Fruit fly (Drosophila melanogaster) whole organism, embryonic: ENCODE data around the gene Cyp9f2.

Source experiments
- Aef1 ChIP-seq: fragments of 200-800 bp; sonication (Bioruptor generic); IDR thresholded peaks from 3 replicates; pipeline ENCODE4 v1.3.6; 2022; ENCODE audit warnings: missing biosample characterization, missing genetic modification characterization
- CG11504 ChIP-seq: fragments of 200-800 bp; sonication (Bioruptor generic); optimal IDR thresholded peaks from 3 replicates; lab custom pipeline; 2019; ENCODE audit warnings: missing biosample characterization, mild to moderate bottlenecking, missing genetic modification characterization, moderate library complexity
- CG1233 ChIP-seq: fragments of 200-800 bp; sonication (Bioruptor generic); optimal IDR thresholded peaks from 4 replicates; lab custom pipeline; 2018; ENCODE audit warnings: missing biosample characterization, mild to moderate bottlenecking, missing genetic modification characterization
- CG13775 ChIP-seq: fragments of 200-800 bp; sonication (Bioruptor generic); optimal IDR thresholded peaks from 3 replicates; lab custom pipeline; 2017; ENCODE audit warnings: missing biosample characterization, mild to moderate bottlenecking, missing genetic modification characterization
- CG1603 ChIP-seq: fragments of 200-800 bp; sonication (Bioruptor generic); optimal IDR thresholded peaks from 2 replicates; lab custom pipeline; 2019; ENCODE audit warnings: missing biosample characterization, mild to moderate bottlenecking, missing genetic modification characterization, moderate library complexity
- CG17186 ChIP-seq: fragments of 200-800 bp; sonication (Bioruptor generic); optimal IDR thresholded peaks from 3 replicates; lab custom pipeline; 2017; ENCODE audit warnings: missing biosample characterization, missing genetic modification reagents, missing genetic modification characterization
- CG1792 ChIP-seq: fragments of 200-800 bp; sonication (Bioruptor generic); optimal IDR thresholded peaks from 2 replicates; lab custom pipeline; 2016; ENCODE audit warnings: missing biosample characterization, missing genetic modification characterization
- CG2199 ChIP-seq: fragments of 200-800 bp; sonication (Bioruptor generic); IDR thresholded peaks from 3 replicates; pipeline ENCODE4 v1.3.6; 2022; ENCODE audit warnings: missing biosample characterization, missing genetic modification characterization
- CG2712 ChIP-seq: fragments of 200-800 bp; optimal IDR thresholded peaks from 3 replicates; lab custom pipeline; 2019; ENCODE audit warnings: missing biosample characterization, mild to moderate bottlenecking, missing genetic modification characterization, moderate library complexity
- CG30020 ChIP-seq: fragments of 200-800 bp; optimal IDR thresholded peaks from 2 replicates; lab custom pipeline; 2019; ENCODE audit warnings: missing biosample characterization, mild to moderate bottlenecking, missing genetic modification characterization, moderate library complexity
- CG30403 ChIP-seq: fragments of 200-800 bp; sonication (Bioruptor generic); optimal IDR thresholded peaks from 3 replicates; lab custom pipeline; 2016; ENCODE audit warnings: missing biosample characterization, missing genetic modification characterization
- CG3847 ChIP-seq: fragments of 200-800 bp; sonication (Bioruptor generic); IDR thresholded peaks from 2 replicates; pipeline ENCODE4 v1.3.6; 2022; ENCODE audit warnings: missing biosample characterization, missing genetic modification characterization
- CG6175 ChIP-seq: fragments of 200-800 bp; sonication (Bioruptor generic); IDR thresholded peaks from 3 replicates; pipeline ENCODE4 v1.3.6; 2022; ENCODE audit warnings: missing biosample characterization, missing genetic modification characterization
- CG6765 ChIP-seq: fragments of 200-800 bp; sonication (Bioruptor generic); optimal IDR thresholded peaks from 3 replicates; lab custom pipeline; 2017; ENCODE audit warnings: missing biosample characterization, mild to moderate bottlenecking, missing genetic modification characterization
- CG7786 ChIP-seq: fragments of 200-800 bp; sonication (Bioruptor generic); optimal IDR thresholded peaks from 2 replicates; lab custom pipeline; 2016; ENCODE audit warnings: missing biosample characterization, missing genetic modification characterization
- CG8290 ChIP-seq, 3 experiments: fragments of 200-800 bp; sonication (Bioruptor generic); optimal IDR thresholded peaks; 2 replicates each; lab custom pipeline; 2016 to 2019; ENCODE audit warnings: missing biosample characterization in 3 of 3, missing genetic modification characterization in 3 of 3, mild to moderate bottlenecking in 2 of 3, moderate library complexity in 1 of 3
- HLH54F ChIP-seq: fragments of 200-800 bp; sonication (Bioruptor generic); optimal IDR thresholded peaks from 3 replicates; lab custom pipeline; 2016; ENCODE audit warnings: missing biosample characterization, missing genetic modification characterization
- Hmr ChIP-seq: fragments of 200-800 bp; sonication (Bioruptor generic); optimal IDR thresholded peaks from 3 replicates; lab custom pipeline; 2017; ENCODE audit warnings: mild to moderate bottlenecking, missing biosample characterization, missing genetic modification reagents, missing genetic modification characterization
- Jarid2 ChIP-seq: fragments of 200-800 bp; sonication (Bioruptor generic); optimal IDR thresholded peaks from 3 replicates; lab custom pipeline; 2017; ENCODE audit warnings: mild to moderate bottlenecking, missing biosample characterization, missing genetic modification reagents, missing genetic modification characterization
- MESR4 ChIP-seq: fragments of 200-800 bp; sonication (Bioruptor generic); optimal IDR thresholded peaks from 2 replicates; lab custom pipeline; 2018; ENCODE audit warnings: missing biosample characterization, mild to moderate bottlenecking, missing genetic modification characterization, moderate library complexity
- Stat92E ChIP-seq, 3 experiments: fragments of >200 bp in 2 of 3; fragments of 200-800 bp in 1 of 3; sonication (Bioruptor generic) in 1 of 3; optimal IDR thresholded peaks; 2 replicates each; lab custom pipeline; 2017 to 2019; ENCODE audit warnings: missing biosample characterization in 3 of 3, missing genetic modification characterization in 3 of 3, mild to moderate bottlenecking in 1 of 3, moderate library complexity in 1 of 3
- Trl ChIP-seq, 3 experiments: fragments of >200 bp in 2 of 3; fragments of 200-800 bp in 1 of 3; sonication (Bioruptor generic) in 1 of 3; optimal IDR thresholded peaks; 2 replicates in 1 of 3; 3 replicates in 2 of 3; lab custom pipeline; 2016 to 2017; ENCODE audit warnings: missing biosample characterization in 1 of 3, missing genetic modification characterization in 1 of 3
- Usf ChIP-seq: fragments of 200-800 bp; sonication (Bioruptor generic); optimal IDR thresholded peaks from 2 replicates; lab custom pipeline; 2017; ENCODE audit warnings: missing genotype, missing biosample characterization, missing genetic modification characterization
- Vsx1 ChIP-seq: fragments of 200-800 bp; sonication (Bioruptor generic); optimal IDR thresholded peaks from 2 replicates; lab custom pipeline; 2017; ENCODE audit warnings: missing biosample characterization, mild to moderate bottlenecking, missing genetic modification characterization, missing genetic modification reagents
- Xrp1 ChIP-seq: fragments of 200-800 bp; sonication (Bioruptor generic); IDR thresholded peaks from 2 replicates; pipeline ENCODE4 v1.3.6; 2022; ENCODE audit warnings: missing biosample characterization, missing genetic modification characterization
- chm ChIP-seq: fragments of 200-800 bp; sonication (Bioruptor generic); IDR thresholded peaks from 2 replicates; pipeline ENCODE4 v1.3.6; 2022; ENCODE audit warnings: missing biosample characterization, missing genetic modification characterization
- ci ChIP-seq: fragments of 200-800 bp; sonication (Bioruptor generic); IDR thresholded peaks from 3 replicates; pipeline ENCODE4 v1.3.6; 2022; ENCODE audit warnings: missing biosample characterization, missing genetic modification characterization
- crp ChIP-seq, 2 experiments: fragments of 200-800 bp; sonication (Bioruptor generic); optimal IDR thresholded peaks; 2 replicates in 1 of 2; 3 replicates in 1 of 2; lab custom pipeline; 2017; ENCODE audit warnings: missing biosample characterization in 2 of 2, missing genetic modification characterization in 2 of 2, mild to moderate bottlenecking in 1 of 2, moderate library complexity in 1 of 2
- dan ChIP-seq: fragments of 200-800 bp; sonication (Bioruptor generic); IDR thresholded peaks from 2 replicates; pipeline ENCODE4 v1.3.6; 2022; ENCODE audit warnings: missing biosample characterization, missing genetic modification characterization
- disco-r ChIP-seq: fragments of 200-800 bp; sonication (Bioruptor generic); optimal IDR thresholded peaks from 2 replicates; lab custom pipeline; 2016; ENCODE audit warnings: missing biosample characterization, missing genetic modification characterization
- ems ChIP-seq: fragments of 200-800 bp; sonication (Bioruptor generic); optimal IDR thresholded peaks from 3 replicates; lab custom pipeline; 2016; ENCODE audit warnings: missing biosample characterization, missing genetic modification characterization
- en ChIP-seq: fragments of 200-800 bp; sonication (Bioruptor generic); optimal IDR thresholded peaks from 2 replicates; lab custom pipeline; 2016; ENCODE audit warnings: missing biosample characterization, missing genetic modification characterization
- fru ChIP-seq: fragments of >200 bp; optimal IDR thresholded peaks from 2 replicates; lab custom pipeline; 2017
- gro ChIP-seq: fragments of 200-800 bp; sonication (Bioruptor generic); optimal IDR thresholded peaks from 2 replicates; lab custom pipeline; 2016; ENCODE audit warnings: missing biosample characterization, missing genetic modification characterization
- h ChIP-seq: fragments of >200 bp; optimal IDR thresholded peaks from 2 replicates; lab custom pipeline; 2017
- hb ChIP-seq: fragments of 200-800 bp; sonication (Bioruptor generic); IDR thresholded peaks from 3 replicates; pipeline ENCODE4 v1.3.6; 2022; ENCODE audit warnings: missing biosample characterization, missing genetic modification characterization; ENCODE audit not compliant: partially characterized antibody
- hbn ChIP-seq: fragments of 200-800 bp; sonication (Bioruptor generic); IDR thresholded peaks from 2 replicates; pipeline ENCODE4 v1.3.6; 2022; ENCODE audit warnings: missing biosample characterization, missing genetic modification characterization; ENCODE audit not compliant: partially characterized antibody
- knrl ChIP-seq: fragments of 200-800 bp; sonication (Bioruptor generic); IDR thresholded peaks from 3 replicates; pipeline ENCODE4 v1.3.6; 2022; ENCODE audit warnings: missing biosample characterization, missing genetic modification characterization; ENCODE audit not compliant: partially characterized antibody
- mirr ChIP-seq: fragments of 200-800 bp; sonication (Bioruptor generic); optimal IDR thresholded peaks from 3 replicates; lab custom pipeline; 2018; ENCODE audit warnings: missing biosample characterization, mild to moderate bottlenecking, missing genetic modification characterization
- onecut ChIP-seq: fragments of 200-800 bp; sonication (Bioruptor generic); IDR thresholded peaks from 2 replicates; pipeline ENCODE4 v1.3.6; 2022; ENCODE audit warnings: missing biosample characterization, missing genetic modification characterization
- p53 ChIP-seq: fragments of 200-800 bp; sonication (Bioruptor generic); optimal IDR thresholded peaks from 2 replicates; lab custom pipeline; 2016; ENCODE audit warnings: missing biosample characterization, missing genetic modification characterization
- pzg ChIP-seq: fragments of 200-800 bp; sonication (Bioruptor generic); optimal IDR thresholded peaks from 3 replicates; lab custom pipeline; 2018; ENCODE audit warnings: missing biosample characterization, mild to moderate bottlenecking, missing genetic modification characterization, moderate library complexity
- tgo ChIP-seq: fragments of 200-800 bp; sonication (Bioruptor generic); IDR thresholded peaks from 3 replicates; pipeline ENCODE4 v1.3.6; 2022; ENCODE audit warnings: missing biosample characterization, missing genetic modification characterization
- tin ChIP-seq: fragments of 200-800 bp; sonication (Bioruptor generic); optimal IDR thresholded peaks from 3 replicates; lab custom pipeline; 2016; ENCODE audit warnings: missing biosample characterization, missing genetic modification characterization
- tll ChIP-seq, 2 experiments: fragments of 200-800 bp in 1 of 2; fragments of >200 bp in 1 of 2; sonication (Bioruptor generic) in 1 of 2; optimal IDR thresholded peaks; 2 replicates each; lab custom pipeline; 2017 to 2019; ENCODE audit warnings: missing biosample characterization in 2 of 2, missing genetic modification characterization in 2 of 2, mild to moderate bottlenecking in 1 of 2, moderate library complexity in 1 of 2
- twi ChIP-seq: fragments of 200-800 bp; optimal IDR thresholded peaks from 2 replicates; lab custom pipeline; 2019; ENCODE audit warnings: missing biosample characterization, mild to moderate bottlenecking, missing genetic modification characterization, moderate library complexity
- vfl ChIP-seq: fragments of 200-800 bp; sonication (Bioruptor generic); optimal IDR thresholded peaks from 2 replicates; lab custom pipeline; 2016; ENCODE audit warnings: missing biosample characterization, missing genetic modification characterization
- vnd ChIP-seq: fragments of 200-800 bp; sonication (Bioruptor generic); IDR thresholded peaks from 3 replicates; pipeline ENCODE4 v1.3.6; 2022; ENCODE audit warnings: missing biosample characterization, missing genetic modification characterization; ENCODE audit not compliant: partially characterized antibody

Gene Cyp9f2

dm6 chr3R:12425510-12426309 lies 19.9 kb upstream of the Cyp9f2 start, which contains the start of gene Pp1-87B (continued):
- no peak for TF ChIP-seq CG11504 (tag; lab: Kevin White, UChicago)
- TF ChIP-seq CG6175, result no peak
- peak; percentile 2 for TF ChIP-seq mirr (GFP tag; lab: Kevin White, UChicago)
- peak in 1 of 2 experiments; percentile 8 for TF ChIP-seq crp (GFP tag; optimal IDR thresholded peaks at IDR 0.05; lab: Kevin White, UChicago)
- no peak for TF ChIP-seq ems
- TF ChIP-seq CG30020 (tag; lab: Kevin White, UChicago), result peak; percentile 45
- TF ChIP-seq CG13775 (GFP tag; lab: Kevin White, UChicago), result peak; percentile 34
- no peak for TF ChIP-seq Jarid2 (GFP tag; lab: Kevin White, UChicago)
- no peak for TF ChIP-seq Trl (optimal IDR thresholded peaks at IDR 0.05; lab: Kevin White, UChicago)
- TF ChIP-seq Trl (GFP tag; optimal IDR thresholded peaks at IDR 0.05; lab: Kevin White, UChicago), result peak; percentile 7
- no peak for TF ChIP-seq HLH54F (GFP tag; lab: Kevin White, UChicago)
- TF ChIP-seq dan (GFP tag; lab: Robert Waterston, UW), result no peak
- TF ChIP-seq twi, result peak; percentile 28
- peak in 1 of 3 experiments; percentile 16 for TF ChIP-seq Stat92E (GFP tag; optimal IDR thresholded peaks at IDR 0.05; lab: Kevin White, UChicago)
- peak; percentile 64 for TF ChIP-seq CG3847 (GFP tag; lab: Robert Waterston, UW)
- TF ChIP-seq Vsx1 (GFP tag; lab: Kevin White, UChicago), result no peak
- TF ChIP-seq chm (GFP tag; lab: Robert Waterston, UW), result 0 out of 2 replicates have a peak, but pooled peaks have one; percentile 52
- no peak for TF ChIP-seq CG2199 (GFP tag; lab: Robert Waterston, UW)
- peak; percentile 29 for TF ChIP-seq Usf (GFP tag; lab: Kevin White, UChicago)
- peak; percentile 10 for TF ChIP-seq CG2712
- TF ChIP-seq fru (lab: Kevin White, UChicago), result no peak
- peak; percentile 77 for TF ChIP-seq pzg
- TF ChIP-seq knrl (GFP tag; lab: Robert Waterston, UW), result peak; percentile 43; the same call in 2 of the 3 replicates
- TF ChIP-seq Xrp1 (GFP tag; lab: Robert Waterston, UW), result no peak
- TF ChIP-seq hb (GFP tag; lab: Robert Waterston, UW), result no peak
- peak; percentile 39 for TF ChIP-seq CG8290 (GFP tag; optimal IDR thresholded peaks at IDR 0.05; lab: Kevin White, UChicago)
- peak in 1 of 2 experiments; percentile 46 for TF ChIP-seq CG8290 (tag; optimal IDR thresholded peaks at IDR 0.05; lab: Kevin White, UChicago)
- no peak for TF ChIP-seq gro (GFP tag; lab: Kevin White, UChicago)
- TF ChIP-seq CG1233 (GFP tag; lab: Kevin White, UChicago), result no peak
- TF ChIP-seq disco-r, result no peak
- TF ChIP-seq tgo (GFP tag; lab: Robert Waterston, UW), result no peak
- peak; percentile 19 for TF ChIP-seq CG1603 (tag; lab: Kevin White, UChicago)
- TF ChIP-seq Aef1, result no peak
- peak; percentile 54 for TF ChIP-seq CG17186
- TF ChIP-seq MESR4, result peak; percentile 98
- TF ChIP-seq vfl (GFP tag; lab: Kevin White, UChicago), result no peak
- TF ChIP-seq hbn (GFP tag; lab: Robert Waterston, UW), result 0 out of 2 replicates have a peak, but pooled peaks have one; percentile 28
- TF ChIP-seq en (GFP tag; lab: Kevin White, UChicago), result no peak
- TF ChIP-seq Hmr, result peak; percentile 32
- peak; percentile 56; the same call in 2 of the 3 replicates for TF ChIP-seq vnd (GFP tag; lab: Robert Waterston, UW)
- no peak for TF ChIP-seq CG6765 (GFP tag; lab: Kevin White, UChicago)
- TF ChIP-seq tll (GFP tag; optimal IDR thresholded peaks at IDR 0.05; lab: Kevin White, UChicago), result peak; percentile 40 to 98
- peak; percentile 39 for TF ChIP-seq CG30403 (GFP tag; lab: Kevin White, UChicago)
- TF ChIP-seq CG7786 (GFP tag; lab: Kevin White, UChicago), result peak; percentile 2
- TF ChIP-seq onecut (GFP tag; lab: Robert Waterston, UW), result no peak
- peak; percentile 14 for TF ChIP-seq p53 (GFP tag; lab: Kevin White, UChicago)
- no peak for TF ChIP-seq tin (GFP tag; lab: Kevin White, UChicago)
- no peak for TF ChIP-seq h (lab: Kevin White, UChicago)
- no peak for TF ChIP-seq CG1792 (GFP tag; lab: Kevin White, UChicago)
- 0 out of 3 replicates have a peak, but pooled peaks have one; percentile 5 for TF ChIP-seq ci (GFP tag; lab: Robert Waterston, UW)
